Worm (Caenorhabditis elegans): ENCODE measurements around the gene Y40B10A.9.

- no peak for TF ChIP-seq klf-2 (GFP tag; conservative IDR thresholded peaks at IDR 0.05)
- no peak for TF ChIP-seq tab-1 (GFP tag; IDR thresholded peaks at IDR 0.05)
- no peak for TF ChIP-seq ztf-23 (GFP tag; IDR thresholded peaks at IDR 0.05)
Observed at ce11 chrV:2109295-2109694, 36.6 kb upstream of the Y40B10A.9 start, which contains the start of gene ckb-4.
